Fruit fly (Drosophila melanogaster) Kc167 (cell line): ENCODE results near the gene CG18179.

Experiments used
- Myc ChIP-seq: fragments of >200 bp; optimal IDR thresholded peaks from 2 replicates; lab custom pipeline; 2017; ENCODE audit warnings: missing external identifiers
- Sin3A ChIP-seq: fragments of >200 bp; optimal IDR thresholded peaks from 2 replicates; lab custom pipeline; 2018; ENCODE audit warnings: missing external identifiers
- h ChIP-seq: fragments of >200 bp; optimal IDR thresholded peaks from 3 replicates; lab custom pipeline; 2018; ENCODE audit warnings: missing external identifiers
- insv ChIP-seq: fragments of >200 bp; optimal IDR thresholded peaks from 3 replicates; lab custom pipeline; 2018; ENCODE audit warnings: missing external identifiers
- psq ChIP-seq: fragments of >200 bp; optimal IDR thresholded peaks from 2 replicates; lab custom pipeline; 2017; ENCODE audit warnings: missing external identifiers
- ttk ChIP-seq: sonication (Bioruptor generic); optimal IDR thresholded peaks from 2 replicates; lab custom pipeline; 2017; ENCODE audit warnings: missing external identifiers

CG18179 gene

dm6 chr3L:9640713-9641112 is 1.6 kb downstream of the CG18179 start, which contains the start of gene CG18180:
TSS of gene CG18180 (plus strand) at chr3L:9641013.
- no peak for TF ChIP-seq Sin3A
- TF ChIP-seq insv (lab: Kevin White, UChicago), result no peak
- TF ChIP-seq h (lab: Kevin White, UChicago), result no peak
- no peak for TF ChIP-seq ttk (lab: Kevin White, UChicago)
- no peak for TF ChIP-seq Myc (lab: Kevin White, UChicago)
- no peak for TF ChIP-seq psq (lab: Kevin White, UChicago)

- TF ChIP-seq Myc (lab: Kevin White, UChicago), result no peak
- TF ChIP-seq insv (lab: Kevin White, UChicago), result no peak
Measured at dm6 chr3L:9643762-9644161, 4.7 kb downstream of the CG18179 start, which contains the start of gene CNMaR. TSS of gene CNMaR (plus strand) at chr3L:9644109.

DNA sequence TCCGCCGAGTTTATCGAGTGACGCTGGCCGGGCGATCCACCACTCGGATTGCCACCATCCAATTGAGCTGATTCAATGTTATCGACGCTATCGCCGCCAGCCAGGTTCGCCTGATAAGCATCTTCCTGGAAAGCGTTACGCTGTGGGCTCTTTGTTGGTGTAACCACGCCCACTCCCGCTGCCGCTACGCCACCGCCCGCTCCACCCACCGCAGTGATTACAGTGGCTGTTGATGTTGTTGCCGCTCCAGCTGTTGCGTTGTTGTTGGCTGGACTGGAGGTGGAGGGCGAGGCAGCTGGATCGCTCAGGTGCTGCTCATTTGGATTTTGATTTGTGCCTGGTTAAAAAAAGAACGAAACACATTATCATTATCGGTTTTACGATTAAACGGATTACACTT is 32.3 kb downstream of the CG18179 start:
- TF ChIP-seq insv (lab: Kevin White, UChicago) (no peak), h (lab: Kevin White, UChicago) (no peak), psq (lab: Kevin White, UChicago) (no peak), Sin3A (no peak), ttk (lab: Kevin White, UChicago) (no peak), Myc (lab: Kevin White, UChicago) (no peak)

DNA sequence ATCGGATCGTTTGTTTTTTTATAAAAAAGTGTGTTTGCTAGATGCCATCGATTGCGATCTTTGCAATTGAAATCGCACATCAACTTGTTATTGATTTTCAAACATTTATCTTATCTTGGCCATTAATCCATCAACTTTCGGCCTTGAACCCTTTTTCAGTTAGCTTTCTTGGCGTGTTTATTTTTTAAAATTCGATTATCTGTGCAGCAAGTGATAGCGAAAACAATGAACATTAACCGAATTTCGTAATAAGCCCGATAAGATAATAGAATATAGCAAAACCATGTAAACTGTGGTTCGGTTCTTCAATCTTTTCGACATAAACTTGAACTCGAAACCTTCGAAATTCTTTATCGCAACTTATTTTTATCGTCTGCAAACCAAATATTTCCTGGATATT is 35.2 kb downstream of the CG18179 start:
- TF ChIP-seq ttk (lab: Kevin White, UChicago) (no peak), h (lab: Kevin White, UChicago) (no peak), insv (lab: Kevin White, UChicago) (no peak), psq (lab: Kevin White, UChicago) (no peak), Myc (lab: Kevin White, UChicago) (no peak), Sin3A (no peak)

DNA sequence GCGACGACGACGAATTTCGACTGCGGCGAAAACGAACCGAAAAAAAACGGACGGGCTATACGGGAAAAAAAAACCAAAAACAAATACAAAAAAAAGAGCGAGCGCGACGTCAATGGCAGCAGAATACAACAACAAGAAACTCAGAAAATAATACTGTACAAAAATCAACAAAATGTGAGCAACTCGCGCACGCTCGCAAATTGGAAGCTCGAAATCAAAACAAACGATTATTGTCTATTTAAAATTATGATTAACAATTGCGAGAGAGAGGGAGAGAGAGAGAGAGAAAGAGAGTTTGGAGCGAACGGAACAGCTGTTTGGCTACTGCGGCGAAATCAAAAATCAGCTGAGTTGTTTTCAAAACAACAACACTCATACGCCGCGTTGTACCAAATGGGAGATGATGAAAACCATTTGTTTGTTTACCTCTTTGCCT is 36.5 kb downstream of the CG18179 start:
- TF ChIP-seq ttk (lab: Kevin White, UChicago) (no peak), h (lab: Kevin White, UChicago) (no peak), Myc (lab: Kevin White, UChicago) (no peak), psq (lab: Kevin White, UChicago) (no peak), insv (lab: Kevin White, UChicago) (no peak), Sin3A (no peak)

- TF ChIP-seq Myc (lab: Kevin White, UChicago) (no peak), ttk (lab: Kevin White, UChicago) (no peak), h (lab: Kevin White, UChicago) (no peak), psq (lab: Kevin White, UChicago) (no peak)
Measured at dm6 chr3L:9677260-9677659, 38.2 kb downstream of the CG18179 start.

- TF ChIP-seq psq (lab: Kevin White, UChicago) (no peak), Sin3A (no peak), insv (lab: Kevin White, UChicago) (no peak), h (lab: Kevin White, UChicago) (no peak), ttk (lab: Kevin White, UChicago) (no peak), Myc (lab: Kevin White, UChicago) (no peak)
Measured at dm6 chr3L:9678007-9678497, 39.0 kb downstream of the CG18179 start.

DNA sequence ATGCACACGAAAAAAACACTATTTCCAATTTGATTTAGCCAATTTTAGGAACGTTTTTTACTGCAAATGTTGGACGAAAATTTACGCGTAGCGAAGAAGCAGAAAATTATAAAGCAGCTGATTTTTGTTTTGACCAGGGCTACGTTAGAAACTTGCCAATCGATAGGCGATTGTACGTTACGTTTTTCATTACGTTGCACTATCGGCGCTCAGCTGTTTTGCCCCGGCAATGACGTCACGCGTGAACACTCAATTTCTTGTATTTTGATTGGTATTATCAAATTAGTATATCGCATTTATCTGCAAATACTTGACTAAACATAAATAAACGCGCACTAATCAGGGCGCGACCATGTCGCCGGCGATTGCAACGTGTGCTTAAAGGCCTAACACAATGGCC is 39.9 kb downstream of the CG18179 start, which contains the start of the genes fry and CG16717:
Gene fry, minus strand, starts transcription at position 110 of the 400 bp plus-strand sequence.
Gene CG16717, plus strand, starts transcription at position 208 of the 400 bp plus-strand sequence.
- TF ChIP-seq Myc (lab: Kevin White, UChicago), result no peak
- TF ChIP-seq insv (lab: Kevin White, UChicago), result no peak
- no peak for TF ChIP-seq ttk (lab: Kevin White, UChicago)
- no peak for TF ChIP-seq Sin3A
- TF ChIP-seq psq (lab: Kevin White, UChicago), result no peak
- TF ChIP-seq h (lab: Kevin White, UChicago), result no peak

dm6 chr3L:9680968-9681367 is 41.9 kb downstream of the CG18179 start, which contains the start of gene alphaTub67C:
TSS of gene alphaTub67C (plus strand) at chr3L:9681268.
- TF ChIP-seq Myc (lab: Kevin White, UChicago) (no peak), Sin3A (no peak), ttk (lab: Kevin White, UChicago) (no peak), h (lab: Kevin White, UChicago) (no peak), insv (lab: Kevin White, UChicago) (no peak), psq (lab: Kevin White, UChicago) (no peak)

DNA sequence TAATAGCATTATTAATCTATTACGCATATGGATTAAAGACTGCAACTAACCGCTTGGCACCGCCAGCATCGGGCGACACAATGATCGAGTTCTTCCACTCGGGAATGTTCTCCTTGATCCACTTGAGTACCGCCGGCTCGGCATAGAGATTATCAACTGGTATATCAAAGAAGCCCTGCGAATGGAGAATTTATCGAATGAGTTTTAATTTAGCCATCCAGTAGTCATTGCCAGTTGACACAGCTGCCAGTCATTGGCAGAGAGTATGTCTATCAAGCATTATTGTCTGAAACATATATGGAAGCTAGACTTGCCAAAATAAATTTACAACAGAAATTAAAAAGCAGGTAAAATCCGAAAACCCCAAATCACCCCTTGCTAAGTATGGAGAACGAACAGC is 45.8 kb downstream of the CG18179 start, which contains the start of gene CG16719:
Gene CG16719, plus strand, starts transcription at position 301 of the 400 bp plus-strand sequence.
- no peak for TF ChIP-seq insv (lab: Kevin White, UChicago)
- TF ChIP-seq ttk (lab: Kevin White, UChicago), result no peak
- no peak for TF ChIP-seq Myc (lab: Kevin White, UChicago)
- no peak for TF ChIP-seq Sin3A
- TF ChIP-seq h (lab: Kevin White, UChicago), result no peak
- TF ChIP-seq psq (lab: Kevin White, UChicago), result no peak

DNA sequence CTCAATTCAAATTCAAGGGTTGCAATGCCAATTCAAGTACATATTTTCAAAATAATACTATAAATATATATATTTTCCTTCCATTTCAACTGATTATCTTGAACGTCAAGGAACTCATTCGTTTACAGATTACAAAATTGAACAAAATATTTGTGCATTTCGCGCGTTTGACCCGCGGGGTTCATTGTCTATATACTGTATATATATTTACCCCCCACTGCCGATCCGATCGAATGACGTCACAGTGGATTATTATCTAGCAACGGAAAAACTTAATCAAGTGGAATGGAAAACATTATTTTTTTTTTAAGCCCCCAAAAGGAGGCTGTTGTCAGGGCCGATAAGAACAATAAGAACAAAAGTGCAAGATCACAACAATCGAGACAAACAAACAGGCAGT is 48.5 kb downstream of the CG18179 start:
- TF ChIP-seq h (lab: Kevin White, UChicago) (no peak), psq (lab: Kevin White, UChicago) (no peak), ttk (lab: Kevin White, UChicago) (no peak), Sin3A (no peak), insv (lab: Kevin White, UChicago) (no peak), Myc (lab: Kevin White, UChicago) (no peak)

DNA sequence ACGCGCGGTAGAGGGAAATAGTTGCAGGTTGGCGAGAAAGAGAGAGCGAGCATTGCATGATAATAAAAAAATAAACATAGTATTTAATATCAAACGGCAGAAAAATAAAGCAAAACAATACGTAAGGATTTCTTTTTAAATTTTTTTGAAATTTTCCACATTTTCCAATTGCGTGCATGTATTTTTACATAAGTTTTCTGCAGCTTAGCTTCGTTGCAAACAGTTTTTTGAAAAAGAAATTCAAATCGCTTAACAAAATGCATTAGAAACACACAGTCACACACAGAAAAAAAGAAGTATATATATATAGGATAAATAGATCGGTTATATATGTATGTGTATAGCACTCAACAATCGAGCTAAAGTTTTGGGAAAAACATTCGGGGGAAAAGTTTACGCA is 49.6 kb downstream of the CG18179 start:
- TF ChIP-seq psq (lab: Kevin White, UChicago) (no peak), ttk (lab: Kevin White, UChicago) (no peak), Sin3A (no peak), Myc (lab: Kevin White, UChicago) (no peak), insv (lab: Kevin White, UChicago) (no peak), h (lab: Kevin White, UChicago) (no peak)
